Worm (Caenorhabditis elegans) whole organism, young adult: Measurements from ENCODE around the gene Y97E10C.1.

Source experiments
- B0035.1 ChIP-seq: sonication (generic microtip); optimal IDR thresholded peaks from 2 replicates; lab custom pipeline; 2016; ENCODE audit warnings: missing genetic modification characterization, mild to moderate bottlenecking, missing compliant biosample characterization, missing genotype, missing genetic modification reagents
- B0261.1 ChIP-seq: sonication (generic microtip); optimal IDR thresholded peaks from 2 replicates; lab custom pipeline; 2016; ENCODE audit warnings: mild to moderate bottlenecking, missing genetic modification characterization, moderate library complexity, missing compliant biosample characterization
- D2030.7 ChIP-seq: fragments of 200-800 bp; sonication (Bioruptor generic); IDR thresholded peaks from 2 replicates; pipeline ENCODE4 v1.3.6; 2022; ENCODE audit warnings: missing genetic modification reagents, missing genetic modification characterization, missing compliant biosample characterization
- F52B5.7 ChIP-seq: sonication (generic microtip); optimal IDR thresholded peaks from 2 replicates; lab custom pipeline; 2016; ENCODE audit warnings: mild to moderate bottlenecking, missing genetic modification characterization, missing compliant biosample characterization
- F55B11.4 ChIP-seq: sonication (generic microtip); optimal IDR thresholded peaks from 2 replicates; lab custom pipeline; 2016; ENCODE audit warnings: missing compliant biosample characterization, missing genetic modification characterization, borderline replicate concordance; ENCODE audit not compliant: insufficient read depth
- K11D2.4 ChIP-seq: fragments of 200-800 bp; sonication (Bioruptor generic); IDR thresholded peaks from 2 replicates; pipeline ENCODE4 v1.3.6; 2022; ENCODE audit warnings: missing genetic modification reagents, missing genetic modification characterization, missing compliant biosample characterization
- T07F8.4 ChIP-seq: sonication (generic microtip); optimal IDR thresholded peaks from 2 replicates; lab custom pipeline; 2016; ENCODE audit warnings: mild to moderate bottlenecking, missing genetic modification characterization, moderate library complexity, missing compliant biosample characterization
- T26A5.8 ChIP-seq: sonication (generic microtip); optimal IDR thresholded peaks from 2 replicates; lab custom pipeline; 2016; ENCODE audit warnings: missing genetic modification characterization, missing compliant biosample characterization
- Y53F4B.3 ChIP-seq: fragments of 200-800 bp; sonication (Bioruptor generic); IDR thresholded peaks from 2 replicates; pipeline ENCODE4 v1.3.6; 2022; ENCODE audit warnings: missing genetic modification reagents, missing genetic modification characterization, missing compliant biosample characterization
- Y79H2A.3 ChIP-seq: fragments of 200-800 bp; sonication (Bioruptor generic); conservative IDR thresholded peaks from 2 replicates; pipeline ENCODE4 v1.3.6; 2022; ENCODE audit warnings: missing genetic modification reagents, missing genetic modification characterization, missing compliant biosample characterization
- Y95B8A.8 ChIP-seq: fragments of 200-800 bp; sonication (Bioruptor generic); IDR thresholded peaks from 2 replicates; pipeline ENCODE4 v1.3.6; 2022; ENCODE audit warnings: missing genetic modification reagents, missing genetic modification characterization, missing compliant biosample characterization
- attf-6 ChIP-seq: fragments of 200-800 bp; sonication (Bioruptor generic); IDR thresholded peaks from 2 replicates; pipeline ENCODE4 v1.3.6; 2022; ENCODE audit warnings: missing genetic modification reagents, missing genetic modification characterization, missing compliant biosample characterization
- cebp-1 ChIP-seq, 2 experiments: fragments of 200-800 bp in 1 of 2; sonication (Bioruptor generic) in 1 of 2; sonication (generic microtip) in 1 of 2; IDR thresholded peaks in 1 of 2; optimal IDR thresholded peaks in 1 of 2; 2 replicates each; pipeline versions ENCODE4 v1.3.6 to Lab custom; 2017 to 2022; ENCODE audit warnings: missing compliant biosample characterization in 2 of 2, missing genetic modification characterization in 2 of 2, mild to moderate bottlenecking in 1 of 2, missing genetic modification reagents in 1 of 2, moderate library complexity in 1 of 2
- cebp-2 ChIP-seq: fragments of 200-800 bp; sonication (Bioruptor generic); IDR thresholded peaks from 2 replicates; pipeline ENCODE4 v1.3.6; 2022; ENCODE audit warnings: missing genetic modification characterization, missing compliant biosample characterization
- ceh-100 ChIP-seq: fragments of 200-800 bp; sonication (Bioruptor generic); IDR thresholded peaks from 2 replicates; pipeline ENCODE4 v1.3.6; 2022; ENCODE audit warnings: missing genetic modification reagents, missing genetic modification characterization, missing compliant biosample characterization
- ceh-40 ChIP-seq: fragments of 200-800 bp; sonication (Bioruptor generic); IDR thresholded peaks from 2 replicates; pipeline ENCODE4 v1.3.6; 2022; ENCODE audit warnings: missing genetic modification characterization, missing compliant biosample characterization
- ceh-58 ChIP-seq: fragments of 200-800 bp; sonication (Bioruptor generic); IDR thresholded peaks from 2 replicates; pipeline ENCODE4 v1.3.6; 2022; ENCODE audit warnings: missing genetic modification characterization, missing compliant biosample characterization
- die-1 ChIP-seq: sonication (generic microtip); optimal IDR thresholded peaks from 2 replicates; lab custom pipeline; 2016; ENCODE audit warnings: missing genotype, mild to moderate bottlenecking, missing genetic modification characterization, missing compliant biosample characterization
- dox-1 ChIP-seq: fragments of 200-800 bp; sonication (Bioruptor generic); IDR thresholded peaks from 2 replicates; pipeline ENCODE4 v1.3.6; 2022; ENCODE audit warnings: missing genetic modification reagents, missing genetic modification characterization, missing compliant biosample characterization
- egl-18 ChIP-seq: fragments of 200-800 bp; sonication (Bioruptor generic); IDR thresholded peaks from 2 replicates; pipeline ENCODE4 v1.3.6; 2022; ENCODE audit warnings: missing genetic modification reagents, missing genetic modification characterization, missing compliant biosample characterization
- egrh-3 ChIP-seq: fragments of 200-800 bp; sonication (Bioruptor generic); IDR thresholded peaks from 2 replicates; pipeline ENCODE4 v1.3.6; 2022; ENCODE audit warnings: missing genetic modification reagents, missing genetic modification characterization, missing compliant biosample characterization
- ets-4 ChIP-seq: fragments of 200-800 bp; sonication (Bioruptor generic); optimal IDR thresholded peaks from 2 replicates; lab custom pipeline; 2018; ENCODE audit warnings: mild to moderate bottlenecking, missing genetic modification characterization, missing compliant biosample characterization
- gei-17 ChIP-seq: fragments of 200-800 bp; sonication (Bioruptor generic); optimal IDR thresholded peaks from 2 replicates; lab custom pipeline; 2018; ENCODE audit warnings: mild to moderate bottlenecking, missing genetic modification characterization, missing compliant biosample characterization
- hlh-12 ChIP-seq: sonication (generic microtip); optimal IDR thresholded peaks from 2 replicates; lab custom pipeline; 2016; ENCODE audit warnings: missing genetic modification characterization, missing compliant biosample characterization
- hrde-1 ChIP-seq: sonication (generic microtip); optimal IDR thresholded peaks from 2 replicates; lab custom pipeline; 2016; ENCODE audit warnings: missing genetic modification characterization, mild to moderate bottlenecking, missing compliant biosample characterization, moderate library complexity, missing genotype, missing genetic modification reagents, borderline replicate concordance
- lag-1 ChIP-seq: fragments of 200-800 bp; sonication (Bioruptor generic); IDR thresholded peaks from 2 replicates; pipeline ENCODE4 v1.3.6; 2022; ENCODE audit warnings: missing genetic modification reagents, missing genetic modification characterization, missing compliant biosample characterization
- let-526 ChIP-seq: fragments of 200-800 bp; sonication (Bioruptor generic); IDR thresholded peaks from 2 replicates; pipeline ENCODE4 v1.3.6; 2022; ENCODE audit warnings: missing genetic modification reagents, missing genetic modification characterization, missing compliant biosample characterization
- lin-26 ChIP-seq: fragments of 200-800 bp; sonication (Bioruptor generic); IDR thresholded peaks from 2 replicates; pipeline ENCODE4 v1.3.6; 2022; ENCODE audit warnings: missing genetic modification reagents, missing genetic modification characterization, missing compliant biosample characterization
- lin-40 ChIP-seq: sonication (generic microtip); optimal IDR thresholded peaks from 2 replicates; lab custom pipeline; 2016; ENCODE audit warnings: missing genetic modification characterization, mild to moderate bottlenecking, missing compliant biosample characterization, missing genotype, missing genetic modification reagents
- lir-1 ChIP-seq: fragments of 200-800 bp; sonication (Bioruptor generic); conservative IDR thresholded peaks from 2 replicates; pipeline ENCODE4 v1.3.6; 2022; ENCODE audit warnings: missing genetic modification reagents, missing genetic modification characterization, missing compliant biosample characterization
- lsy-27 ChIP-seq: sonication (generic microtip); optimal IDR thresholded peaks from 2 replicates; lab custom pipeline; 2017; ENCODE audit warnings: missing genetic modification characterization, mild to moderate bottlenecking, missing compliant biosample characterization, antibody characterized with exemption, missing genotype, borderline replicate concordance; ENCODE audit not compliant: insufficient read depth
- madf-10 ChIP-seq: sonication (generic microtip); optimal IDR thresholded peaks from 2 replicates; lab custom pipeline; 2016; ENCODE audit warnings: mild to moderate bottlenecking, missing genetic modification characterization, missing compliant biosample characterization
- madf-6 ChIP-seq: fragments of 200-800 bp; sonication (Bioruptor generic); IDR thresholded peaks from 2 replicates; pipeline ENCODE4 v1.3.6; 2022; ENCODE audit warnings: missing genetic modification reagents, missing genetic modification characterization, missing compliant biosample characterization
- mel-28 ChIP-seq: sonication (generic microtip); optimal IDR thresholded peaks from 2 replicates; lab custom pipeline; 2016; ENCODE audit warnings: borderline replicate concordance, mild to moderate bottlenecking, missing genetic modification characterization, missing compliant biosample characterization
- mes-4 ChIP-seq: sonication (generic microtip); optimal IDR thresholded peaks from 2 replicates; lab custom pipeline; 2016; ENCODE audit warnings: missing genotype, missing genetic modification characterization, missing compliant biosample characterization
- mxl-1 ChIP-seq: sonication (generic microtip); optimal IDR thresholded peaks from 2 replicates; lab custom pipeline; 2016; ENCODE audit warnings: missing genetic modification characterization, missing compliant biosample characterization
- nfya-1 ChIP-seq: sonication (generic microtip); optimal IDR thresholded peaks from 2 replicates; lab custom pipeline; 2017; ENCODE audit warnings: antibody characterized with exemption, missing compliant biosample characterization, missing genetic modification characterization, borderline replicate concordance; ENCODE audit not compliant: insufficient read depth
- nhr-179 ChIP-seq: sonication (generic microtip); optimal IDR thresholded peaks from 2 replicates; lab custom pipeline; 2016; ENCODE audit warnings: mild to moderate bottlenecking, missing genetic modification characterization, missing compliant biosample characterization
- snpc-1.3 ChIP-seq: sonication (generic microtip); optimal IDR thresholded peaks from 2 replicates; lab custom pipeline; 2017; ENCODE audit warnings: missing genetic modification characterization, mild to moderate bottlenecking, missing compliant biosample characterization, antibody characterized with exemption, moderate library complexity, missing genotype, missing genetic modification reagents; ENCODE audit not compliant: insufficient read depth
- snpc-3.4 ChIP-seq: sonication (generic microtip); optimal IDR thresholded peaks from 2 replicates; lab custom pipeline; 2017; ENCODE audit warnings: missing genetic modification characterization, mild to moderate bottlenecking, missing compliant biosample characterization, antibody characterized with exemption, moderate library complexity, missing genotype, missing genetic modification reagents
- snpc-4 ChIP-seq, 5 experiments: fragments of 150-350 bp in 1 of 5; sonication (generic microtip) in 4 of 5; optimal IDR thresholded peaks; 2 replicates each; lab custom pipeline; 2014 to 2018; ENCODE audit warnings: missing genetic modification characterization in 5 of 5, missing biosample characterization in 3 of 5, antibody characterized with exemption in 2 of 5, mild to moderate bottlenecking in 2 of 5, missing compliant biosample characterization in 2 of 5, missing genotype in 2 of 5, moderate library complexity in 2 of 5, missing genetic modification reagents in 1 of 5
- tlf-1 ChIP-seq: fragments of 200-800 bp; sonication (Bioruptor generic); optimal IDR thresholded peaks from 2 replicates; lab custom pipeline; 2018; ENCODE audit warnings: mild to moderate bottlenecking, missing genetic modification characterization, missing compliant biosample characterization
- unc-62 ChIP-seq: fragments of 150-350 bp; optimal IDR thresholded peaks from 2 replicates; lab custom pipeline; 2014; ENCODE audit warnings: missing biosample characterization, missing genetic modification reagents, missing genetic modification characterization
- zim-3 ChIP-seq: sonication (generic microtip); optimal IDR thresholded peaks from 2 replicates; lab custom pipeline; 2017; ENCODE audit warnings: mild to moderate bottlenecking, missing genetic modification characterization, moderate library complexity, missing compliant biosample characterization
- ztf-22 ChIP-seq: fragments of 200-800 bp; sonication (Bioruptor generic); optimal IDR thresholded peaks from 2 replicates; lab custom pipeline; 2018; ENCODE audit warnings: mild to moderate bottlenecking, missing genetic modification characterization, moderate library complexity, missing compliant biosample characterization
- ztf-25 ChIP-seq: fragments of 200-800 bp; sonication (Bioruptor generic); IDR thresholded peaks from 2 replicates; pipeline ENCODE4 v1.3.6; 2022; ENCODE audit warnings: missing genetic modification reagents, missing genetic modification characterization, missing compliant biosample characterization

Gene Y97E10C.1

ce11 chrV:7776029-7776628 is 47.5 kb downstream of the Y97E10C.1 start, which contains the start of the genes rpl-39 and rps-30 (continued):
- peak; percentile 16 for TF ChIP-seq snpc-3.4 (tag; lab: Kevin White, UChicago)
- no peak for TF ChIP-seq F55B11.4 (tag; lab: Kevin White, UChicago)
- TF ChIP-seq lir-1 (GFP tag; lab: Robert Waterston, UW) = no peak
- no peak for TF ChIP-seq lsy-27 (tag; lab: Kevin White, UChicago)
- peak; percentile 74 for TF ChIP-seq D2030.7 (GFP tag; lab: Robert Waterston, UW)
- TF ChIP-seq ets-4 (GFP tag; lab: Kevin White, UChicago) = no peak
- TF ChIP-seq nhr-179 (tag; lab: Kevin White, UChicago) = no peak
- no peak for TF ChIP-seq ztf-22 (GFP tag; lab: Kevin White, UChicago)
- no peak for TF ChIP-seq ceh-58 (GFP tag; lab: Robert Waterston, UW)
- no peak for TF ChIP-seq T26A5.8 (tag; lab: Kevin White, UChicago)
- TF ChIP-seq Y53F4B.3 (GFP tag; lab: Robert Waterston, UW) = no peak
- peak; percentile 34; the same call in 1 of the 2 replicates for TF ChIP-seq egrh-3 (GFP tag; lab: Robert Waterston, UW)
- TF ChIP-seq cebp-2 (GFP tag; lab: Robert Waterston, UW) = no peak
- TF ChIP-seq snpc-1.3 = peak; percentile 56
- no peak for TF ChIP-seq nfya-1
- no peak for TF ChIP-seq zim-3 (tag; lab: Kevin White, UChicago)
- TF ChIP-seq T07F8.4 (tag; lab: Kevin White, UChicago) = no peak
- TF ChIP-seq madf-6 = peak; percentile 46; the same call in 1 of the 2 replicates
- no peak for TF ChIP-seq mel-28
- peak; percentile 56 for TF ChIP-seq tlf-1 (GFP tag; lab: Kevin White, UChicago)
- no peak for TF ChIP-seq ceh-40 (GFP tag; lab: Robert Waterston, UW)
- TF ChIP-seq F52B5.7 (tag; lab: Kevin White, UChicago) = no peak
- TF ChIP-seq B0035.1 (tag; lab: Kevin White, UChicago) = no peak
- TF ChIP-seq attf-6 (GFP tag; lab: Robert Waterston, UW) = no peak
- no peak for TF ChIP-seq ztf-25 (GFP tag; lab: Robert Waterston, UW)
- TF ChIP-seq unc-62 (GFP tag; lab: Kevin White, UChicago) = peak; percentile 22
- TF ChIP-seq madf-10 (tag; lab: Kevin White, UChicago) = peak; percentile 43
- no peak for TF ChIP-seq lag-1 (GFP tag; lab: Robert Waterston, UW)
- TF ChIP-seq egl-18 (GFP tag; lab: Robert Waterston, UW) = no peak
- TF ChIP-seq die-1 (tag; lab: Kevin White, UChicago) = no peak
- peak; percentile 24; the same call in 1 of the 2 replicates for TF ChIP-seq cebp-1 (GFP tag; IDR thresholded peaks at IDR 0.05; lab: Robert Waterston, UW)
- peak; percentile 67 for TF ChIP-seq cebp-1 (tag; optimal IDR thresholded peaks at IDR 0.05; lab: Kevin White, UChicago)
- TF ChIP-seq K11D2.4 = peak; percentile 72
- TF ChIP-seq let-526 (GFP tag; lab: Robert Waterston, UW) = no peak
- no peak for TF ChIP-seq hrde-1 (tag; lab: Kevin White, UChicago)
- TF ChIP-seq lin-40 (tag; lab: Kevin White, UChicago) = peak; percentile 53
- no peak for TF ChIP-seq lin-26
- TF ChIP-seq mes-4 (tag; lab: Kevin White, UChicago) = no peak
- no peak for TF ChIP-seq Y79H2A.3 (GFP tag; lab: Robert Waterston, UW)
- no peak for TF ChIP-seq gei-17 (GFP tag; lab: Kevin White, UChicago)
- no peak for TF ChIP-seq B0261.1
- TF ChIP-seq ceh-100 (GFP tag; lab: Robert Waterston, UW) = peak; percentile 42
- TF ChIP-seq Y95B8A.8 (GFP tag; lab: Robert Waterston, UW) = no peak
- TF ChIP-seq dox-1 (GFP tag; lab: Robert Waterston, UW) = no peak; the same call in 1 of the 2 replicates
- no peak for TF ChIP-seq hlh-12
- no peak for TF ChIP-seq mxl-1 (tag; lab: Kevin White, UChicago)
- TF ChIP-seq snpc-4 (GFP tag; optimal IDR thresholded peaks at IDR 0.05; lab: Kevin White, UChicago) = peak; percentile 28
- TF ChIP-seq snpc-4 (tag; optimal IDR thresholded peaks at IDR 0.05; lab: Kevin White, UChicago) = peak in 3 of 4 experiments; percentile 47 to 73 (median 53)
